Worm (Caenorhabditis elegans) whole organism, mixed stage, embryonic: ENCODE data around the gene F19G12.9.

Experiments used
- M03D4.4 ChIP-seq: sonication (generic microtip); optimal IDR thresholded peaks from 2 replicates; lab custom pipeline; 2017; ENCODE audit warnings: mild to moderate bottlenecking, missing genetic modification characterization, missing compliant biosample characterization
- lsy-2 ChIP-seq: fragments of 150-350 bp; optimal IDR thresholded peaks from 2 replicates; lab custom pipeline; 2014; ENCODE audit warnings: missing biosample characterization, missing genetic modification characterization
- nhr-12 ChIP-seq: fragments of 150-350 bp; optimal IDR thresholded peaks from 2 replicates; lab custom pipeline; 2014; ENCODE audit warnings: missing biosample characterization, missing genetic modification characterization
- nhr-237 ChIP-seq: fragments of 150-350 bp; optimal IDR thresholded peaks from 2 replicates; lab custom pipeline; 2014; ENCODE audit warnings: missing biosample characterization, missing genetic modification characterization
- pha-4 ChIP-seq: fragments of 150-350 bp; optimal IDR thresholded peaks from 2 replicates; lab custom pipeline; 2018; ENCODE audit warnings: missing biosample characterization, missing genetic modification reagents, missing genetic modification characterization
- unc-120 ChIP-seq: sonication (generic microtip); optimal IDR thresholded peaks from 2 replicates; lab custom pipeline; 2017; ENCODE audit warnings: missing genetic modification characterization, missing compliant biosample characterization; ENCODE audit not compliant: poor library complexity, severe bottlenecking
- ztf-11 ChIP-seq: fragments of 150-350 bp; optimal IDR thresholded peaks from 2 replicates; lab custom pipeline; 2014; ENCODE audit warnings: missing biosample characterization, missing genetic modification characterization

DNA sequence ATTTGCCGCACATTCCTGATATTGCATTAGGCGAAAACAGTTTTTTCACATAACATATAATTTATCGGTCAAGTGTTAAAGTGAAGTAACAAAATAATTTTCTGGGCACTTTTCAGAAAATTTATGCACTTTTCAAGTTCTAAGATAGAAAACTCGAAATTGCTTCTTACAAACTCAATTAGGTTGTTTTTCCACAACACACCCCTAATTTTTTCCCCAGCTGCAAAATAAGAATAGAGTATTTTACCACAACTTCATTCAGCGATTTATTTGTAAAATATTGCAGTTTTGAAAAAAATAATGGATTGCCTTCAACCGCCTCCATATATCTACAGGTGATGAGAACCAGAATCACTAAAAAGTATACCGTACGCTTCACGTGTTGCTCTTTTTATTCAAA lies 6.2 kb upstream of the F19G12.9 start, which contains the start of gene srh-19:
- no peak for TF ChIP-seq pha-4
- TF ChIP-seq lsy-2 (tag; lab: Kevin White, UChicago) = no peak
- TF ChIP-seq unc-120 (tag; lab: Kevin White, UChicago) = no peak
- no peak for TF ChIP-seq ztf-11
- no peak for TF ChIP-seq M03D4.4 (tag; lab: Kevin White, UChicago)
- no peak for TF ChIP-seq nhr-12
- no peak for TF ChIP-seq nhr-237 (tag; lab: Kevin White, UChicago)
